Worm (Caenorhabditis elegans): ENCODE data around the gene tag-30.
A peak's percentile ranks its signal among the peaks of the same experiment; 100 is the strongest.

Gene tag-30

DNA sequence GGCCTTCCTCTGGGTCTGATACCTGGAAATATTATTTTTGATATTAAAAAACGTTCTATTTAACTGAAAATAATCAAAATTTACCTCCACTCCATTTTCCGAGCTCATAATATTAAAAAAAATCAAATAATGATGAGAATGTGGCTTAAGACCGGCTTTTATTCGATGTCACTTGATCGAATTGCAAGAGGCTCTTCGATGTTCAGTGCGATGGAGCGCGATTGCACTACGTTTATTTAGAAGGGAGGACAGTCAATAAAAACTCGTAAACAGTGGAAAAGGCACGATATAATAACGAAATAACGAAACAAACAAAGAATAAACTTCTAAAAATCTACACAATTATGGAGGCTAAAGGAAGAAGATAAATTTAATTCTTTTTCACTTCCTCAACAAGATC is at the start of gene tag-30 (continued):
- TF ChIP-seq madf-5 (GFP tag; IDR thresholded peaks at IDR 0.05), result no peak
- TF ChIP-seq egl-43 (GFP tag; IDR thresholded peaks at IDR 0.05), result no peak
- no peak for TF ChIP-seq unc-130 (GFP tag; optimal IDR thresholded peaks at IDR 0.05)
- no peak for TF ChIP-seq lin-1 (GFP tag; IDR thresholded peaks at IDR 0.05)
- no peak for TF ChIP-seq nhr-41 (GFP tag; IDR thresholded peaks at IDR 0.05)
- TF ChIP-seq ZK546.5 (tag; optimal IDR thresholded peaks at IDR 0.05), result no peak
- TF ChIP-seq ceh-32 (tag; optimal IDR thresholded peaks at IDR 0.05; ENCODE audit: poor library complexity), result no peak
- TF ChIP-seq unc-39 (tag; optimal IDR thresholded peaks at IDR 0.05), result no peak
- TF ChIP-seq tag-97 (GFP tag; IDR thresholded peaks at IDR 0.05), result no peak
- TF ChIP-seq nhr-6 (tag; optimal IDR thresholded peaks at IDR 0.05), result no peak
- TF ChIP-seq F10B5.3 (tag; optimal IDR thresholded peaks at IDR 0.05), result no peak
- no peak for TF ChIP-seq lim-7 (GFP tag; IDR thresholded peaks at IDR 0.05)
- 0 out of 2 replicates have a peak, but pooled peaks have one; percentile 43 for TF ChIP-seq hmg-1.1 (GFP tag; IDR thresholded peaks at IDR 0.05)
- no peak for TF ChIP-seq mxl-2 (GFP tag; conservative IDR thresholded peaks at IDR 0.05)
- TF ChIP-seq dmd-8 (GFP tag; IDR thresholded peaks at IDR 0.05), result no peak
- no peak for TF ChIP-seq snpc-1.2 (GFP tag; IDR thresholded peaks at IDR 0.05)
- no peak for TF ChIP-seq F49E8.2 (tag; optimal IDR thresholded peaks at IDR 0.05; ENCODE audit: borderline replicate concordance)
- TF ChIP-seq spr-1 (tag; optimal IDR thresholded peaks at IDR 0.05), result no peak
- no peak for TF ChIP-seq fos-1 (tag; optimal IDR thresholded peaks at IDR 0.05)
- TF ChIP-seq F26F4.8 (GFP tag; conservative IDR thresholded peaks at IDR 0.05), result no peak
- TF ChIP-seq zfp-3 (GFP tag; conservative IDR thresholded peaks at IDR 0.05), result no peak
- no peak for TF ChIP-seq aha-1 (tag)
- TF ChIP-seq lin-15B (tag; optimal IDR thresholded peaks at IDR 0.05), result no peak
- peak; percentile 93 for TF ChIP-seq lin-38 (GFP tag; IDR thresholded peaks at IDR 0.05)
- TF ChIP-seq ztf-7 (tag; optimal IDR thresholded peaks at IDR 0.05), result no peak
- no peak for TF ChIP-seq aly-2 (tag; optimal IDR thresholded peaks at IDR 0.05)
- no peak for TF ChIP-seq T20F7.1 (GFP tag; optimal IDR thresholded peaks at IDR 0.05)
- peak; percentile 36 for TF ChIP-seq hlh-11 (tag; optimal IDR thresholded peaks at IDR 0.05)
- TF ChIP-seq gei-8 (GFP tag; optimal IDR thresholded peaks at IDR 0.05), result no peak
- TF ChIP-seq cey-2 (tag; optimal IDR thresholded peaks at IDR 0.05; ENCODE audit: borderline replicate concordance, insufficient read depth), result no peak
- no peak for TF ChIP-seq nhr-10 (tag; optimal IDR thresholded peaks at IDR 0.05)
- TF ChIP-seq ceh-82 (tag; optimal IDR thresholded peaks at IDR 0.05), result no peak
- TF ChIP-seq nhr-237 (tag; optimal IDR thresholded peaks at IDR 0.05), result no peak
- TF ChIP-seq arid-1 (GFP tag; conservative IDR thresholded peaks at IDR 0.05), result no peak
- no peak for TF ChIP-seq ceh-44 (GFP tag; IDR thresholded peaks at IDR 0.05)
- TF ChIP-seq mep-1 (tag; optimal IDR thresholded peaks at IDR 0.05), result peak; percentile 61
- no peak for TF ChIP-seq ceh-20 (GFP tag; IDR thresholded peaks at IDR 0.05)
- no peak for TF ChIP-seq zip-2 (tag; optimal IDR thresholded peaks at IDR 0.05)
- peak; percentile 3 for TF ChIP-seq ama-1 (optimal IDR thresholded peaks at IDR 0.05)
- TF ChIP-seq nhr-28 (tag; optimal IDR thresholded peaks at IDR 0.05), result no peak
- TF ChIP-seq unc-62 (GFP tag; optimal IDR thresholded peaks at IDR 0.05 in 1 of 2), result no peak
- no peak for TF ChIP-seq unc-62 (tag; optimal IDR thresholded peaks at IDR 0.05)
- TF ChIP-seq lir-3 (tag; optimal IDR thresholded peaks at IDR 0.05), result no peak
- TF ChIP-seq attf-4 (tag; optimal IDR thresholded peaks at IDR 0.05), result no peak
- no peak for TF ChIP-seq Y48G9A.11 (GFP tag; IDR thresholded peaks at IDR 0.05)
- no peak for TF ChIP-seq F37D6.2 (tag; optimal IDR thresholded peaks at IDR 0.05)
